Fruit fly (Drosophila melanogaster) whole organism, wandering third instar larva: ENCODE results near the gene croc.

Source experiments
- Abd-B ChIP-seq: fragments of >200 bp; optimal IDR thresholded peaks from 2 replicates; lab custom pipeline; 2017; ENCODE audit warnings: missing biosample characterization, missing genetic modification characterization
- CG32264 ChIP-seq: fragments of 200-800 bp; sonication (Bioruptor generic); optimal IDR thresholded peaks from 2 replicates; lab custom pipeline; 2016; ENCODE audit warnings: missing biosample characterization, missing genetic modification characterization
- CG9705 ChIP-seq: fragments of 200-800 bp; sonication (Bioruptor generic); optimal IDR thresholded peaks from 2 replicates; lab custom pipeline; 2018; ENCODE audit warnings: missing biosample characterization, mild to moderate bottlenecking, missing genetic modification characterization
- CrebA ChIP-seq: fragments of 200-800 bp; sonication (Bioruptor generic); optimal IDR thresholded peaks from 2 replicates; lab custom pipeline; 2016; ENCODE audit warnings: missing biosample characterization, mild to moderate bottlenecking, missing genetic modification characterization, borderline replicate concordance
- Dif ChIP-seq: fragments of 200-275, 200-300 bp; sonication (Bioruptor generic); optimal IDR thresholded peaks from 2 replicates; lab custom pipeline; 2018; ENCODE audit warnings: missing biosample characterization, missing genetic modification characterization; ENCODE audit not compliant: partially characterized antibody
- GATAd ChIP-seq: sonication (Bioruptor generic); optimal IDR thresholded peaks from 2 replicates; lab custom pipeline; 2016; ENCODE audit warnings: missing biosample characterization, missing genetic modification characterization
- Hnf4 ChIP-seq: fragments of 200-800 bp; sonication (Bioruptor generic); optimal IDR thresholded peaks from 2 replicates; lab custom pipeline; 2016; ENCODE audit warnings: missing biosample characterization, mild to moderate bottlenecking, missing genetic modification characterization
- Hr78 ChIP-seq: fragments of >200 bp; optimal IDR thresholded peaks from 2 replicates; lab custom pipeline; 2017; ENCODE audit warnings: missing biosample characterization, missing genetic modification characterization
- Hr83 ChIP-seq: fragments of 200-300 bp; sonication (Bioruptor generic); optimal IDR thresholded peaks from 2 replicates; lab custom pipeline; 2016; ENCODE audit warnings: missing biosample characterization, mild to moderate bottlenecking, missing genetic modification characterization, moderate library complexity; ENCODE audit not compliant: poor library complexity, severe bottlenecking
- Jra ChIP-seq: sonication (Bioruptor generic); optimal IDR thresholded peaks from 2 replicates; lab custom pipeline; 2016; ENCODE audit warnings: missing biosample characterization, missing genetic modification characterization
- Mio ChIP-seq: sonication (Bioruptor generic); optimal IDR thresholded peaks from 2 replicates; lab custom pipeline; 2016; ENCODE audit warnings: missing biosample characterization, missing genetic modification characterization
- N ChIP-seq: fragments of >200 bp; optimal IDR thresholded peaks from 2 replicates; lab custom pipeline; 2018; ENCODE audit warnings: missing biosample characterization, missing external identifiers, missing genetic modification characterization
- OdsH ChIP-seq: fragments of 200-800 bp; sonication (Bioruptor generic); optimal IDR thresholded peaks from 2 replicates; lab custom pipeline; 2016; ENCODE audit warnings: missing biosample characterization, mild to moderate bottlenecking, missing genetic modification characterization
- Rel ChIP-seq, 2 experiments: fragments of 200-800 bp; sonication (Bioruptor generic) in 1 of 2; optimal IDR thresholded peaks; 2 replicates in 1 of 2; 3 replicates in 1 of 2; lab custom pipeline; 2016 to 2019; ENCODE audit warnings: mild to moderate bottlenecking in 2 of 2, missing biosample characterization in 2 of 2, missing genetic modification characterization in 2 of 2, moderate library complexity in 1 of 2
- Sp1 ChIP-seq: fragments of 200-800 bp; sonication (Bioruptor generic); optimal IDR thresholded peaks from 3 replicates; lab custom pipeline; 2019; ENCODE audit warnings: missing biosample characterization, mild to moderate bottlenecking, missing genetic modification characterization, moderate library complexity
- Vsx2 ChIP-seq: fragments of 200-300, 225-300 bp; sonication (Bioruptor generic); optimal IDR thresholded peaks from 2 replicates; lab custom pipeline; 2018; ENCODE audit warnings: missing biosample characterization, missing genetic modification characterization; ENCODE audit not compliant: partially characterized antibody
- brk ChIP-seq: fragments of 200-800 bp; sonication (Bioruptor generic); optimal IDR thresholded peaks from 2 replicates; lab custom pipeline; 2016; ENCODE audit warnings: missing biosample characterization, mild to moderate bottlenecking, missing genetic modification characterization
- dmrt93B ChIP-seq: fragments of 200-800 bp; sonication (Bioruptor generic); optimal IDR thresholded peaks from 2 replicates; lab custom pipeline; 2018; ENCODE audit warnings: missing biosample characterization, mild to moderate bottlenecking, missing genetic modification characterization
- dsf ChIP-seq: sonication (Bioruptor generic); optimal IDR thresholded peaks from 2 replicates; lab custom pipeline; 2016; ENCODE audit warnings: missing biosample characterization, missing genetic modification characterization, borderline replicate concordance
- ey ChIP-seq: fragments of 200-800 bp; sonication (Bioruptor generic); optimal IDR thresholded peaks from 2 replicates; lab custom pipeline; 2016; ENCODE audit warnings: missing biosample characterization, missing genetic modification characterization
- fru ChIP-seq: fragments of 200-800 bp; sonication (Bioruptor generic); optimal IDR thresholded peaks from 3 replicates; lab custom pipeline; 2016; ENCODE audit warnings: missing biosample characterization, mild to moderate bottlenecking, missing genetic modification characterization
- h ChIP-seq: fragments of 200-800 bp; sonication (Bioruptor generic); optimal IDR thresholded peaks from 3 replicates; lab custom pipeline; 2016; ENCODE audit warnings: missing biosample characterization, mild to moderate bottlenecking, missing genetic modification characterization
- jim ChIP-seq: fragments of 175-275, 200-325 bp; sonication (Bioruptor generic); optimal IDR thresholded peaks from 2 replicates; lab custom pipeline; 2016; ENCODE audit warnings: missing biosample characterization, mild to moderate bottlenecking, missing genetic modification characterization
- lola ChIP-seq: fragments of >200 bp; optimal IDR thresholded peaks from 2 replicates; lab custom pipeline; 2017; ENCODE audit warnings: missing biosample characterization, missing genetic modification characterization
- pan ChIP-seq: fragments of >200 bp; optimal IDR thresholded peaks from 2 replicates; lab custom pipeline; 2017
- rgr ChIP-seq: fragments of 200-800 bp; sonication (Bioruptor generic); optimal IDR thresholded peaks from 3 replicates; lab custom pipeline; 2016; ENCODE audit warnings: missing biosample characterization, mild to moderate bottlenecking, missing genetic modification characterization
- sage ChIP-seq: fragments of 200-800 bp; sonication (Bioruptor generic); optimal IDR thresholded peaks from 2 replicates; lab custom pipeline; 2016; ENCODE audit warnings: missing biosample characterization, mild to moderate bottlenecking, missing genetic modification characterization
- tai ChIP-seq: sonication (Bioruptor generic); optimal IDR thresholded peaks from 2 replicates; lab custom pipeline; 2016; ENCODE audit warnings: missing biosample characterization, missing genetic modification characterization
- usp ChIP-seq: fragments of >200 bp; optimal IDR thresholded peaks from 2 replicates; lab custom pipeline; 2017; ENCODE audit warnings: missing biosample characterization, missing genetic modification characterization
- woc ChIP-seq: sonication (Bioruptor generic); optimal IDR thresholded peaks from 2 replicates; lab custom pipeline; 2016; ENCODE audit warnings: missing biosample characterization, mild to moderate bottlenecking, missing genetic modification characterization

The croc gene

DNA sequence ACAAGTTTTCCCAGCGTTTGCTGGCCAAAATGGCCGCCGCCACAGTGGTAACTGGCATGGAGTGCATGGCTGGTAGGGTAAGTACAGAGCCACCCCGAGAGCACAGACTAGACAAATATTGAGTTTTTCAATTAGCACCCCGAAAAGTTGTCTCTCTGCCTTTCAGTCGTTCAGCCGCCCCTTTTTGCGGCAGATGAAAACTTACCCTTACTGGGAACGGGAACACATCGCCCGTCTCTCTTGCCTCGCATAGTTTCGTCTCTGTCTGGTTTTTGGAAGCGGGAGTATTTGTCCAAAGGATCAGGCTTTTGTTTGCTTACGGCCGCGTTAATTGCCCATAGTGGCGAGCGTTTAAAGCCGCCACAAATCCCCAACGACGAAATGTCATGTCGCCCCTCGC, 17.5 kb downstream of the croc start:
- TF ChIP-seq CG9705 (GFP tag; lab: Kevin White, UChicago), result no peak
- TF ChIP-seq CG32264 (GFP tag; lab: Kevin White, UChicago), result no peak
- TF ChIP-seq usp (GFP tag; lab: Kevin White, UChicago), result no peak
- no peak for TF ChIP-seq Dif (GFP tag; lab: Kevin White, UChicago)
- TF ChIP-seq Rel (GFP tag; optimal IDR thresholded peaks at IDR 0.05; lab: Kevin White, UChicago), result no peak
- no peak for TF ChIP-seq Rel (tag; optimal IDR thresholded peaks at IDR 0.05; lab: Kevin White, UChicago)
- no peak for TF ChIP-seq woc
- TF ChIP-seq Abd-B (GFP tag; lab: Kevin White, UChicago), result no peak
- no peak for TF ChIP-seq pan (lab: Kevin White, UChicago)
- no peak for TF ChIP-seq fru (GFP tag; lab: Kevin White, UChicago)
- TF ChIP-seq dsf, result no peak
- TF ChIP-seq, all 38 proteins: peak for 0

DNA sequence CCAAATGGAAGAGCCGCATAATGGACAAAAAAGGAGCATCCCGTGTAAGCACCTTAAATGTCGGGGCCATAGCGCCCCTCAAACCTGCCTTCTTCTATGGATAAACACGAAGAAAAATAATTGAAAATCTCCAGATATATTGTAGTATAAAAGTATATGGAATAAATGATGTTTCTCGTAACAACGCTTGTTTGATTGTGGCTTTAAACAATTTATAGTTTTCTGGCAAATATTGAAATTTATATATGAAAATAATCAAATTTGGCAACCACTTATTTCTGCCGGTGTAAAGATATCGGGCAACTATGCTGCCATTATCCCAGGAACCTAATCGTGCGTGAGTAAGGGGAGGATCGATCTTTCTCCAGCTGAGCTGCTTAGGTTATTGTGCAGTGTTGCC, 21.1 kb downstream of the croc start:
- TF ChIP-seq usp (GFP tag; lab: Kevin White, UChicago) (no peak), dmrt93B (GFP tag; lab: Kevin White, UChicago) (no peak), lola (no peak), CrebA (no peak), tai (GFP tag; lab: Kevin White, UChicago) (no peak), CG9705 (GFP tag; lab: Kevin White, UChicago) (no peak), Sp1 (GFP tag; lab: Kevin White, UChicago) (no peak), GATAd (GFP tag; lab: Kevin White, UChicago) (no peak), brk (GFP tag; lab: Kevin White, UChicago) (no peak), rgr (no peak), h (GFP tag; lab: Kevin White, UChicago) (no peak), Vsx2 (GFP tag; lab: Kevin White, UChicago) (no peak), fru (GFP tag; lab: Kevin White, UChicago) (no peak), Jra (no peak), OdsH (GFP tag; lab: Kevin White, UChicago) (no peak), N (GFP tag; lab: Kevin White, UChicago) (no peak), Rel (GFP tag; optimal IDR thresholded peaks at IDR 0.05; lab: Kevin White, UChicago) (no peak), Rel (tag; optimal IDR thresholded peaks at IDR 0.05; lab: Kevin White, UChicago) (no peak), Hr83 (no peak), Mio (GFP tag; lab: Kevin White, UChicago) (no peak), ey (no peak)

DNA sequence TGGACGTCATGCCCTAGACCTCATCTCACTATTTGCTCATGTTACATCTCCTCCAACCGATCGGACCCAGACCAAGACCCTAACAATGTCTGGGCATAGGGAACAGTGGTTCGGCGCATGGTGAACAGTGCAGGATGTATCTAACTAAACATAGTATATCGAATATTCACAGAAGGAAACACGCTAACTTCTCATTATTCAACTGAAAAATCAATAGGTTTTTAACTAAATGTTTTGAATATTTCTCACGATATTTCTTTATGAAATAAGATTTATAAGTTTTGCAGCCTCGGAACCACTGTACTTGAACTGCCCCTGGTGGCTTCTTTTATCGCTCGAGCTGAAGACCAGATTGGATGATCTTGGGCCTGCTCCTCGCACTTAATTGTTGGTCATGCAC, 22.7 kb downstream of the croc start:
- TF ChIP-seq jim (GFP tag; lab: Kevin White, UChicago) (no peak), pan (lab: Kevin White, UChicago) (no peak), Hr78 (GFP tag; lab: Kevin White, UChicago) (no peak), Hr83 (no peak), CrebA (no peak), GATAd (GFP tag; lab: Kevin White, UChicago) (no peak), N (GFP tag; lab: Kevin White, UChicago) (no peak), sage (GFP tag; lab: Kevin White, UChicago) (no peak), Sp1 (GFP tag; lab: Kevin White, UChicago) (no peak), dsf (no peak), fru (GFP tag; lab: Kevin White, UChicago) (no peak), Vsx2 (GFP tag; lab: Kevin White, UChicago) (no peak), woc (no peak), Dif (GFP tag; lab: Kevin White, UChicago) (no peak), Hnf4 (GFP tag; lab: Kevin White, UChicago) (no peak)

DNA sequence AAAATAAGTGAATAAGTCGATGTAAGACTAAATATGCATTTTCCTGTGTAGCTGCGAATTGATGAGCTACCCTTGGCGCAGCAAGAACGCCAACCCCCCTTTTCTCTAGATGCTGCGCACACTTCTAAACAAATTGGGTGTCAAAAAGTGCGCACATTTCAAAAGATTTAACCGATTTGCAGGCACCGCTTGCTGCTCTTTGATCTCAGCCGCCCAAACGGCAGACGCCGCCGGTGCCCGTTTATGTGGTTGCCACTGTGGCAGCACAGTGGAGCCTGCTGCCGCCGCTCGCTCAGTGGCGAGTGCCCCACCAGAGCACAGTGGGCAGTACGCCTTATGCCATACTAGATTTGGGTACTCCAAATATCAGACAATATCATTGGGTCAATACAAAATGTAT, 25.8 kb downstream of the croc start:
- no peak for TF ChIP-seq CG32264 (GFP tag; lab: Kevin White, UChicago)
- TF ChIP-seq Abd-B (GFP tag; lab: Kevin White, UChicago), result no peak
- no peak for TF ChIP-seq CrebA
- TF ChIP-seq Hr83, result no peak
- no peak for TF ChIP-seq Hr78 (GFP tag; lab: Kevin White, UChicago)
- TF ChIP-seq rgr, result no peak
- no peak for TF ChIP-seq fru (GFP tag; lab: Kevin White, UChicago)

DNA sequence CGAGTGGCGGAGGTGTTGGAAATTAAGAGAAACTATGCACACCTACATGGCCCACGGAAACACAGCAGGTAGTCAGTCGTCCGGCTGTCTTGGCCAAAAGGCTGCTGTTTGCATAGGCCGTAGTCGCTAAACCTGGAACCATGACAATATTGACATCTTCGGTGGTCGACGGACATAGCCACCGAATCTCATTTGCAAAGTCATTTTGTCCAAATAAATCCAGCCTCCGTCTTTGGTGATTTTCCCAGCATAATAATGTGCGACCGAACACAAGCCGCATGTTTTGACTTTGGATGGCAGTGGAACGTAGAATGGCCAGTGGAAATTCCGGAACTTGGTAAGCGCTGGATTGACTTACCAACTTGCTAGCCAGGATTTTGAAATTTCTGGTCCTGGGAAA, 26.9 kb downstream of the croc start:
- TF ChIP-seq GATAd (GFP tag; lab: Kevin White, UChicago) (no peak), lola (no peak), woc (no peak), sage (GFP tag; lab: Kevin White, UChicago) (no peak), tai (GFP tag; lab: Kevin White, UChicago) (no peak), Rel (GFP tag; optimal IDR thresholded peaks at IDR 0.05; lab: Kevin White, UChicago) (no peak), Rel (tag; optimal IDR thresholded peaks at IDR 0.05; lab: Kevin White, UChicago) (no peak), dsf (no peak), CrebA (no peak)
